Fruit fly (Drosophila melanogaster) whole organism, prepupa: ENCODE results near the gene nbs.

Experiments
- Blimp-1 ChIP-seq: fragments of 200-800 bp; sonication (Bioruptor generic); optimal IDR thresholded peaks from 3 replicates; lab custom pipeline; 2017; ENCODE audit warnings: missing biosample characterization, missing genetic modification characterization, mild to moderate bottlenecking, moderate library complexity, missing genetic modification reagents
- CG10631 ChIP-seq: fragments of 200-800 bp; sonication (Bioruptor generic); optimal IDR thresholded peaks from 2 replicates; lab custom pipeline; 2016; ENCODE audit warnings: missing biosample characterization, missing genetic modification characterization
- CG11294 ChIP-seq: fragments of 200-800 bp; sonication (Bioruptor generic); IDR thresholded peaks from 2 replicates; pipeline ENCODE4 v1.3.6; 2022; ENCODE audit warnings: missing biosample characterization, missing genetic modification characterization
- CG15336 ChIP-seq: fragments of 200-800 bp; sonication (Bioruptor generic); IDR thresholded peaks from 2 replicates; pipeline ENCODE4 v1.3.6; 2022; ENCODE audit warnings: missing biosample characterization, missing genetic modification characterization
- CG1621 ChIP-seq: fragments of 200-800 bp; sonication (Bioruptor generic); optimal IDR thresholded peaks from 3 replicates; lab custom pipeline; 2018; ENCODE audit warnings: missing biosample characterization, mild to moderate bottlenecking, missing genetic modification characterization
- CG16779 ChIP-seq: fragments of 200-800 bp; sonication (Bioruptor generic); optimal IDR thresholded peaks from 3 replicates; lab custom pipeline; 2017; ENCODE audit warnings: missing biosample characterization, mild to moderate bottlenecking, missing genetic modification characterization
- CG31627 ChIP-seq: fragments of 200-800 bp; sonication (Bioruptor generic); optimal IDR thresholded peaks from 3 replicates; lab custom pipeline; 2016; ENCODE audit warnings: missing biosample characterization, missing genetic modification characterization
- CG6276 ChIP-seq: fragments of 200-800 bp; sonication (Bioruptor generic); optimal IDR thresholded peaks from 2 replicates; lab custom pipeline; 2017; ENCODE audit warnings: missing biosample characterization, mild to moderate bottlenecking, missing genetic modification characterization
- CG6792 ChIP-seq: fragments of 200-800 bp; sonication (Bioruptor generic); optimal IDR thresholded peaks from 3 replicates; lab custom pipeline; 2016; ENCODE audit warnings: missing biosample characterization, missing genetic modification characterization
- CG6854 ChIP-seq: fragments of 200-800 bp; sonication (Bioruptor generic); optimal IDR thresholded peaks from 2 replicates; lab custom pipeline; 2017; ENCODE audit warnings: missing biosample characterization, mild to moderate bottlenecking, missing genetic modification characterization
- CG8119 ChIP-seq: fragments of 200-800 bp; sonication (Bioruptor generic); IDR thresholded peaks from 3 replicates; pipeline ENCODE4 v1.3.6; 2022; ENCODE audit warnings: missing biosample characterization, missing genetic modification characterization
- CG8632 ChIP-seq: fragments of 200-800 bp; sonication (Bioruptor generic); optimal IDR thresholded peaks from 3 replicates; lab custom pipeline; 2016; ENCODE audit warnings: missing biosample characterization, missing genetic modification characterization
- Eip75B ChIP-seq: fragments of 200-800 bp; sonication (Bioruptor generic); optimal IDR thresholded peaks from 3 replicates; lab custom pipeline; 2016; ENCODE audit warnings: missing biosample characterization, missing genetic modification characterization
- Eip78C ChIP-seq: fragments of 200-800 bp; sonication (Bioruptor generic); peaks from one replicate; lab custom pipeline; 2016; ENCODE audit warnings: missing biosample characterization, missing genetic modification characterization
- Ets21C ChIP-seq: fragments of 200-800 bp; sonication (Bioruptor generic); optimal IDR thresholded peaks from 3 replicates; lab custom pipeline; 2016; ENCODE audit warnings: missing biosample characterization, missing genetic modification characterization
- Gug ChIP-seq: fragments of 200-800 bp; sonication (Bioruptor generic); IDR thresholded peaks from 2 replicates; pipeline ENCODE4 v1.3.6; 2022; ENCODE audit warnings: missing biosample characterization, missing genetic modification characterization
- Hr38 ChIP-seq: sonication (Bioruptor generic); optimal IDR thresholded peaks from 2 replicates; lab custom pipeline; 2016; ENCODE audit warnings: missing biosample characterization, missing genetic modification characterization
- Hr39 ChIP-seq: fragments of 200-800 bp; sonication (Bioruptor generic); optimal IDR thresholded peaks from 2 replicates; lab custom pipeline; 2016; ENCODE audit warnings: missing biosample characterization, missing genetic modification characterization
- Hr4 ChIP-seq: fragments of 200-800 bp; sonication (Bioruptor generic); optimal IDR thresholded peaks from 3 replicates; lab custom pipeline; 2016; ENCODE audit warnings: missing biosample characterization, missing genetic modification characterization
- Lpt ChIP-seq: fragments of 200-800 bp; sonication (Bioruptor generic); optimal IDR thresholded peaks from 3 replicates; lab custom pipeline; 2016; ENCODE audit warnings: missing biosample characterization, missing genetic modification characterization
- Met ChIP-seq: fragments of 200-800 bp; sonication (Bioruptor generic); optimal IDR thresholded peaks from 3 replicates; lab custom pipeline; 2016; ENCODE audit warnings: missing biosample characterization, missing genetic modification characterization
- OdsH ChIP-seq: fragments of 200-800 bp; sonication (Bioruptor generic); optimal IDR thresholded peaks from 3 replicates; lab custom pipeline; 2016; ENCODE audit warnings: missing biosample characterization, missing genetic modification characterization
- achi ChIP-seq: fragments of 200-800 bp; sonication (Bioruptor generic); optimal IDR thresholded peaks from 3 replicates; lab custom pipeline; 2016; ENCODE audit warnings: missing biosample characterization, missing genetic modification characterization
- acj6 ChIP-seq: fragments of 200-800 bp; sonication (Bioruptor generic); optimal IDR thresholded peaks from 3 replicates; lab custom pipeline; 2016; ENCODE audit warnings: missing biosample characterization, missing genetic modification characterization
- cyc ChIP-seq: fragments of 200-800 bp; sonication (Bioruptor generic); optimal IDR thresholded peaks from 3 replicates; lab custom pipeline; 2016; ENCODE audit warnings: missing biosample characterization, missing genetic modification characterization
- dsx ChIP-seq: fragments of 200-800 bp; optimal IDR thresholded peaks from 3 replicates; lab custom pipeline; 2019; ENCODE audit warnings: missing biosample characterization, mild to moderate bottlenecking, missing genetic modification characterization, moderate library complexity; ENCODE audit not compliant: poor library complexity, severe bottlenecking
- eg ChIP-seq: fragments of 200-800 bp; sonication (Bioruptor generic); IDR thresholded peaks from 3 replicates; pipeline ENCODE4 v1.3.6; 2022; ENCODE audit warnings: missing biosample characterization, missing genetic modification characterization
- fd59A ChIP-seq: fragments of 200-800 bp; sonication (Bioruptor generic); optimal IDR thresholded peaks from 2 replicates; lab custom pipeline; 2017; ENCODE audit warnings: missing biosample characterization, mild to moderate bottlenecking, missing genetic modification characterization, missing genetic modification reagents
- fd85E ChIP-seq: fragments of 200-800 bp; sonication (Bioruptor generic); optimal IDR thresholded peaks from 3 replicates; lab custom pipeline; 2016; ENCODE audit warnings: missing biosample characterization, missing genetic modification characterization
- fkh ChIP-seq: fragments of 200-800 bp; sonication (Bioruptor generic); optimal IDR thresholded peaks from 3 replicates; lab custom pipeline; 2017; ENCODE audit warnings: missing biosample characterization, mild to moderate bottlenecking, missing genetic modification characterization, moderate library complexity
- lz ChIP-seq: fragments of 200-800 bp; sonication (Bioruptor generic); optimal IDR thresholded peaks from 3 replicates; lab custom pipeline; 2016; ENCODE audit warnings: missing biosample characterization, missing genetic modification characterization
- net ChIP-seq: fragments of 200-800 bp; sonication (Bioruptor generic); optimal IDR thresholded peaks from 3 replicates; lab custom pipeline; 2016; ENCODE audit warnings: missing biosample characterization, missing genetic modification characterization
- pdm3 ChIP-seq: fragments of 200-800 bp; sonication (Bioruptor generic); optimal IDR thresholded peaks from 3 replicates; lab custom pipeline; 2016; ENCODE audit warnings: missing biosample characterization, missing genetic modification characterization
- salr ChIP-seq, 2 experiments: fragments of 200-800 bp; sonication (Bioruptor generic); optimal IDR thresholded peaks; 3 replicates each; lab custom pipeline; 2016 to 2018; ENCODE audit warnings: missing biosample characterization in 2 of 2, missing genetic modification characterization in 2 of 2, mild to moderate bottlenecking in 1 of 2
- spab ChIP-seq: fragments of 200-800 bp; sonication (Bioruptor generic); optimal IDR thresholded peaks from 2 replicates; lab custom pipeline; 2017; ENCODE audit warnings: missing biosample characterization, mild to moderate bottlenecking, missing genetic modification characterization, missing genetic modification reagents
- ss ChIP-seq, 2 experiments: fragments of 200-800 bp; sonication (Bioruptor generic); optimal IDR thresholded peaks; 2 replicates in 1 of 2; 3 replicates in 1 of 2; lab custom pipeline; 2017 to 2018; ENCODE audit warnings: mild to moderate bottlenecking in 2 of 2, missing biosample characterization in 2 of 2, missing genetic modification characterization in 2 of 2, moderate library complexity in 1 of 2
- svp ChIP-seq: fragments of 200-800 bp; sonication (Bioruptor generic); peaks from one replicate; lab custom pipeline; 2016; ENCODE audit warnings: missing biosample characterization, missing genetic modification characterization
- topi ChIP-seq: fragments of 200-800 bp; sonication (Bioruptor generic); optimal IDR thresholded peaks from 3 replicates; lab custom pipeline; 2016; ENCODE audit warnings: missing biosample characterization, missing genetic modification characterization
- vri ChIP-seq: fragments of 200-800 bp; sonication (Bioruptor generic); optimal IDR thresholded peaks from 3 replicates; lab custom pipeline; 2016; ENCODE audit warnings: missing biosample characterization, mild to moderate bottlenecking, missing genetic modification characterization

nbs gene

DNA sequence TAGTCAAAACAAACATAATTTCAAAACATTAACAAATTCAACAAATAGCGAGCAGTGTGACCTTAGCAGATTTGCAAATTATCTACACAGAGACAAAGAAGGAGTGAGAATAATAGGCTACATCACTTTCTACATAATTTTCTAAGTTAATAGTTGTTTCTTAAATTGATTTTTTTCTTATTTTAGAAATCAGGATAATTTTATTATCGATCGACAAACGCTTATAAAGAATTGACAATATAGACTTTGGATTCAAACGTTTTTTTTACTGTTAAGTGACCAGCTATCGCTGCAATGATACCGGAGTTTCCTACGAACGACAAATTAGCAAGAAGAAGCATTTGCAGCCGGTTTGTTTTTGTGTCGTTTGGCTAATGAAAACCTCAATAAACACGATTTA, at the start of gene nbs, which contains the start of gene defl (continued):
- TF ChIP-seq svp (GFP tag; lab: Kevin White, UChicago), result no peak
- no peak for TF ChIP-seq fd59A (GFP tag; lab: Kevin White, UChicago)
- TF ChIP-seq CG8632 (GFP tag; lab: Kevin White, UChicago), result no peak
- no peak for TF ChIP-seq achi (GFP tag; lab: Kevin White, UChicago)
- no peak for TF ChIP-seq Hr38 (GFP tag; lab: Kevin White, UChicago)
- no peak for TF ChIP-seq CG16779 (tag; lab: Kevin White, UChicago)
- no peak for TF ChIP-seq Hr4

dm6 chr3L:9768385-9768784, 45.4 kb upstream of the nbs start:
- TF ChIP-seq eg, result no peak
- no peak for TF ChIP-seq CG16779 (tag; lab: Kevin White, UChicago)
- TF ChIP-seq acj6 (GFP tag; lab: Kevin White, UChicago), result no peak
- TF ChIP-seq CG1621, result no peak
- no peak for TF ChIP-seq CG31627 (GFP tag; lab: Kevin White, UChicago)
- no peak for TF ChIP-seq CG8119
- TF ChIP-seq lz (GFP tag; lab: Kevin White, UChicago), result no peak
- no peak for TF ChIP-seq CG11294 (GFP tag; lab: Robert Waterston, UW)
- no peak for TF ChIP-seq Hr4
- no peak for TF ChIP-seq CG8632 (GFP tag; lab: Kevin White, UChicago)
- TF ChIP-seq Ets21C (GFP tag; lab: Kevin White, UChicago), result no peak
- no peak for TF ChIP-seq Eip78C
- peak; percentile 39 for TF ChIP-seq svp (GFP tag; lab: Kevin White, UChicago)
- no peak for TF ChIP-seq topi (GFP tag; lab: Kevin White, UChicago)
- TF ChIP-seq fd85E, result no peak
- peak; percentile 6 for TF ChIP-seq fkh (GFP tag; lab: Kevin White, UChicago)
- TF ChIP-seq vri (GFP tag; lab: Kevin White, UChicago), result peak; percentile 38
- no peak for TF ChIP-seq Gug (GFP tag; lab: Robert Waterston, UW)
- no peak for TF ChIP-seq net

DNA sequence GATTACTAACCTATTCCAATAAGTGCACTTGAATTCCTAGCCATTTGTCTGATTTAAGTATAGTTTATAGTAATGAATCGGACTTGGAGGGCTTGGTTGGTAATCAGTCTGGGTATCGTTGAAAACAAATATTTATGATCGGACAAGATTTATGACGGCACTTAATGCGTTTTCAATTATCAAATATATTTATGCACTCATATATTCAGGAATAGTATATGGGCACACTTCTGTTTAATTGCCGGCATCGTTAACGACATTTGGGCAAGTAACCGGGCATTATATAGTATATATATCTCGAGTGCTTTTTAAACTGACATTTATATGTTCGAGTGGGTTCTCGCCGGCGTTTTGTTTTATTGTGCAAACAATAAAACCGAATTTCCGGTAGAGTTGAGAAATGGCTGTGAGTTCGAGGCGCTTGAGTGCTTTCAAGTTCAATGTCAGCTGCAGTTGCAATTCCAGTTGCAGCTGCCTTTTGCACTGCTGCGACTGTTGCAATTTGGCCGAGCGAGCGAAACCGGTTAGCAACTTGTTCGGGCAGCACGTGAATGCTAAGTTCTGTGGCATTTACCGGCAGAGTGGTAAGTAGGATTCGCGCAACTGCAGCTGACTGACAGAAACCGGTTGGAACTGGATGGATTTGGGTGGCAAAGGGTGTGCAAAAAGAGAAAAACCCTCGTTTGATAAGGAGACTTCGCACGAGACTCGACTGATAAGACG, 44.8 kb upstream of the nbs start:
- TF ChIP-seq eg, result peak; percentile 16; the same call in 1 of the 3 replicates
- TF ChIP-seq CG6854, result peak; percentile 71
- TF ChIP-seq svp (GFP tag; lab: Kevin White, UChicago), result no peak
- peak; percentile 72 for TF ChIP-seq dsx
- TF ChIP-seq ss (GFP tag; optimal IDR thresholded peaks at IDR 0.05; lab: Kevin White, UChicago), result peak in 1 of 2 experiments; percentile 43
- peak; percentile 21 for TF ChIP-seq Eip78C
- peak; percentile 12 for TF ChIP-seq Lpt (GFP tag; lab: Kevin White, UChicago)
- TF ChIP-seq CG6276 (GFP tag; lab: Kevin White, UChicago), result peak; percentile 17
- TF ChIP-seq net, result no peak

DNA sequence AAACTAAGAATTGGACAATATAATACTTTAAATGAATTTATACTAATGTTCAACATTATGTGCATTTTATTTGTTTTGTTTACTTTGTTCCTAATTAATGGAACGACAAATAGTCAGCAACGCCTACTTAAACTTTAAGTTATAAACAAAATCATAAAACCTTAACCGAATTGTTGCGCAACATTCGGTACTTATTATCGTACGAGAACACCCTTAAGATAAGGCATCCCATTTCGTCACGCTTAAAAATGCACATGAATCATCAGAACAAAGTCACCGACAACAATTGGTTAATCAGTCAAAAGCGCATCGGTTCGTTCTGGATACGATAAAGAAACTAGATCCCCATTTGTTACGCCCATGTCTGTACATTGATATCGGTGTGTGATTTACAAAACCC, 43.4 kb upstream of the nbs start:
- TF ChIP-seq spab (no peak), vri (GFP tag; lab: Kevin White, UChicago) (peak; percentile 72), Eip78C (peak; percentile 32)

- no peak for TF ChIP-seq Ets21C (GFP tag; lab: Kevin White, UChicago)
These were observed 42.7 kb upstream of the nbs start for dm6 chr3L:9765710-9766005.

- TF ChIP-seq Hr39 (no peak), CG8632 (GFP tag; lab: Kevin White, UChicago) (peak; percentile 12), Lpt (GFP tag; lab: Kevin White, UChicago) (peak; percentile 30), CG15336 (GFP tag; lab: Robert Waterston, UW) (peak; percentile 59), vri (GFP tag; lab: Kevin White, UChicago) (no peak), dsx (no peak), eg (peak; percentile 54; the same call in 2 of the 3 replicates), CG10631 (GFP tag; lab: Kevin White, UChicago) (peak; percentile 39), Hr38 (GFP tag; lab: Kevin White, UChicago) (no peak), Gug (GFP tag; lab: Robert Waterston, UW) (peak; percentile 43), CG6792 (GFP tag; lab: Kevin White, UChicago) (no peak), pdm3 (GFP tag; lab: Kevin White, UChicago) (no peak), spab (no peak), Eip75B (no peak), OdsH (peak; percentile 29), Met (GFP tag; lab: Kevin White, UChicago) (peak; percentile 45), salr (GFP tag; optimal IDR thresholded peaks at IDR 0.05; lab: Kevin White, UChicago) (peak in 1 of 2 experiments; percentile 28), Blimp-1 (peak; percentile 43), CG11294 (GFP tag; lab: Robert Waterston, UW) (no peak), cyc (GFP tag; lab: Kevin White, UChicago) (peak; percentile 7)
These were observed 42.1 kb upstream of the nbs start for dm6 chr3L:9764915-9765709.
